Worm (Caenorhabditis elegans): ENCODE measurements around the gene F38A5.6.

- no peak for TF ChIP-seq dao-5 (tag; optimal IDR thresholded peaks at IDR 0.05)
- no peak for TF ChIP-seq him-1 (tag; optimal IDR thresholded peaks at IDR 0.05)
These were observed 9.1 kb downstream of the F38A5.6 start for ce11 chrIV:6588080-6588613.
